Worm (Caenorhabditis elegans) whole organism, young adult: ENCODE measurements around the gene clec-185.

Experiments
- B0035.1 ChIP-seq: sonication (generic microtip); optimal IDR thresholded peaks from 2 replicates; lab custom pipeline; 2016; ENCODE audit warnings: missing genetic modification characterization, mild to moderate bottlenecking, missing compliant biosample characterization, missing genotype, missing genetic modification reagents
- B0261.1 ChIP-seq: sonication (generic microtip); optimal IDR thresholded peaks from 2 replicates; lab custom pipeline; 2016; ENCODE audit warnings: mild to moderate bottlenecking, missing genetic modification characterization, moderate library complexity, missing compliant biosample characterization
- B0336.3 ChIP-seq: fragments of 200-800 bp; sonication (Bioruptor generic); IDR thresholded peaks from 2 replicates; pipeline ENCODE4 v1.3.6; 2022; ENCODE audit warnings: missing genetic modification characterization, missing compliant biosample characterization
- T07F8.4 ChIP-seq: sonication (generic microtip); optimal IDR thresholded peaks from 2 replicates; lab custom pipeline; 2016; ENCODE audit warnings: mild to moderate bottlenecking, missing genetic modification characterization, moderate library complexity, missing compliant biosample characterization
- Y56A3A.18 ChIP-seq: fragments of 200-800 bp; sonication (Bioruptor generic); IDR thresholded peaks from 2 replicates; pipeline ENCODE4 v1.3.6; 2022; ENCODE audit warnings: missing genetic modification reagents, missing genetic modification characterization, missing compliant biosample characterization
- Y95B8A.8 ChIP-seq: fragments of 200-800 bp; sonication (Bioruptor generic); IDR thresholded peaks from 2 replicates; pipeline ENCODE4 v1.3.6; 2022; ENCODE audit warnings: missing genetic modification reagents, missing genetic modification characterization, missing compliant biosample characterization
- ZK185.1 ChIP-seq: sonication (generic microtip); optimal IDR thresholded peaks from 2 replicates; lab custom pipeline; 2016; ENCODE audit warnings: mild to moderate bottlenecking, missing genetic modification characterization, missing compliant biosample characterization; ENCODE audit not compliant: poor library complexity, severe bottlenecking
- aptf-3 ChIP-seq: fragments of 200-800 bp; sonication (Bioruptor generic); IDR thresholded peaks from 2 replicates; pipeline ENCODE4 v1.3.6; 2022; ENCODE audit warnings: missing genetic modification characterization, missing compliant biosample characterization
- ceh-27 ChIP-seq: fragments of 200-800 bp; sonication (Bioruptor generic); optimal IDR thresholded peaks from 2 replicates; lab custom pipeline; 2018; ENCODE audit warnings: mild to moderate bottlenecking, missing genetic modification characterization, moderate library complexity, missing compliant biosample characterization
- ceh-40 ChIP-seq: fragments of 200-800 bp; sonication (Bioruptor generic); IDR thresholded peaks from 2 replicates; pipeline ENCODE4 v1.3.6; 2022; ENCODE audit warnings: missing genetic modification characterization, missing compliant biosample characterization
- dpff-1 ChIP-seq: sonication (generic microtip); optimal IDR thresholded peaks from 2 replicates; lab custom pipeline; 2017; ENCODE audit warnings: mild to moderate bottlenecking, missing genetic modification characterization, missing compliant biosample characterization
- dpl-1 ChIP-seq: fragments of 150-350 bp; optimal IDR thresholded peaks from 2 replicates; lab custom pipeline; 2014; ENCODE audit warnings: missing biosample characterization, missing genetic modification reagents, missing genetic modification characterization
- egl-44 ChIP-seq: fragments of 200-800 bp; sonication (Bioruptor generic); IDR thresholded peaks from 2 replicates; pipeline ENCODE4 v1.3.6; 2022; ENCODE audit warnings: missing genetic modification reagents, missing genetic modification characterization, missing compliant biosample characterization
- egrh-3 ChIP-seq: fragments of 200-800 bp; sonication (Bioruptor generic); IDR thresholded peaks from 2 replicates; pipeline ENCODE4 v1.3.6; 2022; ENCODE audit warnings: missing genetic modification reagents, missing genetic modification characterization, missing compliant biosample characterization
- hlh-12 ChIP-seq: sonication (generic microtip); optimal IDR thresholded peaks from 2 replicates; lab custom pipeline; 2016; ENCODE audit warnings: missing genetic modification characterization, missing compliant biosample characterization
- hmg-20 ChIP-seq: fragments of 200-800 bp; sonication (Bioruptor generic); IDR thresholded peaks from 2 replicates; pipeline ENCODE4 v1.3.6; 2022; ENCODE audit warnings: missing genetic modification reagents, missing genetic modification characterization, missing compliant biosample characterization
- let-526 ChIP-seq: fragments of 200-800 bp; sonication (Bioruptor generic); IDR thresholded peaks from 2 replicates; pipeline ENCODE4 v1.3.6; 2022; ENCODE audit warnings: missing genetic modification reagents, missing genetic modification characterization, missing compliant biosample characterization
- let-607 ChIP-seq, 2 experiments: fragments of 200-800 bp in 1 of 2; sonication (Bioruptor generic) in 1 of 2; sonication (generic microtip) in 1 of 2; optimal IDR thresholded peaks; 2 replicates each; lab custom pipeline; 2016 to 2018; ENCODE audit warnings: mild to moderate bottlenecking in 2 of 2, missing compliant biosample characterization in 2 of 2, missing genetic modification characterization in 2 of 2, moderate library complexity in 2 of 2, missing genotype in 1 of 2
- madf-6 ChIP-seq: fragments of 200-800 bp; sonication (Bioruptor generic); IDR thresholded peaks from 2 replicates; pipeline ENCODE4 v1.3.6; 2022; ENCODE audit warnings: missing genetic modification reagents, missing genetic modification characterization, missing compliant biosample characterization
- mes-4 ChIP-seq: sonication (generic microtip); optimal IDR thresholded peaks from 2 replicates; lab custom pipeline; 2016; ENCODE audit warnings: missing genotype, missing genetic modification characterization, missing compliant biosample characterization
- nhr-27 ChIP-seq: fragments of 200-800 bp; sonication (Bioruptor generic); optimal IDR thresholded peaks from 2 replicates; lab custom pipeline; 2018; ENCODE audit warnings: mild to moderate bottlenecking, missing genetic modification characterization, moderate library complexity, missing compliant biosample characterization
- nhr-80 ChIP-seq: sonication (generic microtip); optimal IDR thresholded peaks from 2 replicates; lab custom pipeline; 2016; ENCODE audit warnings: missing genetic modification characterization, missing compliant biosample characterization
- pbrm-1 ChIP-seq: fragments of 200-800 bp; sonication (Bioruptor generic); IDR thresholded peaks from 2 replicates; pipeline ENCODE4 v1.3.6; 2022; ENCODE audit warnings: missing genetic modification reagents, missing genetic modification characterization, missing compliant biosample characterization
- sdz-38 ChIP-seq: sonication (generic microtip); optimal IDR thresholded peaks from 2 replicates; lab custom pipeline; 2016; ENCODE audit warnings: missing genotype, missing genetic modification characterization, missing compliant biosample characterization
- snpc-1.1 ChIP-seq: sonication (generic microtip); optimal IDR thresholded peaks from 2 replicates; lab custom pipeline; 2017; ENCODE audit warnings: missing genetic modification characterization, mild to moderate bottlenecking, missing compliant biosample characterization, antibody characterized with exemption, moderate library complexity, missing genotype, missing genetic modification reagents; ENCODE audit not compliant: insufficient read depth
- snpc-3.4 ChIP-seq: sonication (generic microtip); optimal IDR thresholded peaks from 2 replicates; lab custom pipeline; 2017; ENCODE audit warnings: missing genetic modification characterization, mild to moderate bottlenecking, missing compliant biosample characterization, antibody characterized with exemption, moderate library complexity, missing genotype, missing genetic modification reagents
- unc-62 ChIP-seq: fragments of 150-350 bp; optimal IDR thresholded peaks from 2 replicates; lab custom pipeline; 2014; ENCODE audit warnings: missing biosample characterization, missing genetic modification reagents, missing genetic modification characterization
- xnd-1 ChIP-seq: sonication (generic microtip); optimal IDR thresholded peaks from 2 replicates; lab custom pipeline; 2016; ENCODE audit warnings: missing genotype, missing genetic modification reagents, missing genetic modification characterization, missing compliant biosample characterization
- ztf-18 ChIP-seq: sonication (generic microtip); optimal IDR thresholded peaks from 2 replicates; lab custom pipeline; 2016; ENCODE audit warnings: missing genotype, mild to moderate bottlenecking, missing genetic modification characterization, missing compliant biosample characterization
- ztf-25 ChIP-seq: fragments of 200-800 bp; sonication (Bioruptor generic); IDR thresholded peaks from 2 replicates; pipeline ENCODE4 v1.3.6; 2022; ENCODE audit warnings: missing genetic modification reagents, missing genetic modification characterization, missing compliant biosample characterization
- ztf-28 ChIP-seq: fragments of 200-800 bp; sonication (Bioruptor generic); IDR thresholded peaks from 2 replicates; pipeline ENCODE4 v1.3.6; 2022; ENCODE audit warnings: missing genetic modification reagents, missing genetic modification characterization, missing compliant biosample characterization
- ztf-3 ChIP-seq: fragments of 200-800 bp; sonication (Bioruptor generic); optimal IDR thresholded peaks from 2 replicates; lab custom pipeline; 2018; ENCODE audit warnings: mild to moderate bottlenecking, missing genetic modification characterization, missing compliant biosample characterization
- ztf-6 ChIP-seq: fragments of 200-800 bp; sonication (Bioruptor generic); IDR thresholded peaks from 2 replicates; pipeline ENCODE4 v1.3.6; 2022; ENCODE audit warnings: missing genetic modification reagents, missing genetic modification characterization, missing compliant biosample characterization

clec-185 gene

DNA sequence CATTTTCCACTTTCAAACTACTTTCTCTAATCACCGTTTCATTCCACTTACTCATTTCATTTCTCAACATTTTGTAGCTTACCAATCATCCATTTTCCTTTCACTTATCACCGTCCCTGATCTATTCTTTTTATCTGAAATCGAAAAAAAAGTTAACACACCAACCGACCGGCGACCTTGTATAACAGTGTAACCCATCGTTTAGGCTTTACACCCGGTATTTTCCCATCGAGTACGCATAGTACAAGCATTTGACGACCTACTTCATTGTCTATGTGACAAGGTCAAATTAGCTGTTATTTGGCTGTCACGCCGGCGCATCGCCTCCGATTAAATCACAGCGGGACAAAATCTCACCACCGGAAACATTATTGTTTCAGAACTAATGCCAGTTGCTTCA lies 9.0 kb upstream of the clec-185 start:
- TF ChIP-seq hmg-20 (GFP tag; lab: Robert Waterston, UW) (no peak), let-526 (no peak), xnd-1 (tag; lab: Kevin White, UChicago) (no peak), ztf-28 (no peak), unc-62 (GFP tag; lab: Kevin White, UChicago) (no peak), T07F8.4 (no peak), snpc-3.4 (tag; lab: Kevin White, UChicago) (no peak), dpff-1 (tag; lab: Kevin White, UChicago) (no peak), Y95B8A.8 (GFP tag; lab: Robert Waterston, UW) (no peak), pbrm-1 (no peak), ztf-6 (GFP tag; lab: Robert Waterston, UW) (no peak), egrh-3 (no peak), ztf-3 (GFP tag; lab: Kevin White, UChicago) (no peak), mes-4 (tag; lab: Kevin White, UChicago) (no peak)

DNA sequence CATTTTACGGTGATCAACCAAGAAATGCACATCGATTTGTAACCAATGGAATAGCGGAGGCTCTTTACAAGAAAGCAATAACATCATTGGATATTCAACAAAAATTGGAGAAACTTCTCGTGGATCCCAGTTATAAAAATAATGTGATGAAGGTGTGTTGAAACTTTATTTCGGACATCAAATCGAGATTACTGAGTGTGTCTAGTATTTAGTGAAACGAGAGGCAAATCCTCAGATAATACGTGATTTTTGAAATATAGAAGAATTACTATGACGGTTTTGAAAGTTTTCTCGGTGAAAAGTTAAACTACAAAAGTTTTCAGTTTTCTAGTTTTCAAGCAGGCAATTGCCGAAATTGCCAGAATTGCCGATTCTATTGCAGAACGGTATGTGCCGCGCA lies 6.7 kb upstream of the clec-185 start:
- TF ChIP-seq ceh-27 (GFP tag; lab: Kevin White, UChicago) = no peak
- no peak for TF ChIP-seq egl-44 (GFP tag; lab: Robert Waterston, UW)
- TF ChIP-seq egrh-3 = no peak
- no peak for TF ChIP-seq ceh-40 (GFP tag; lab: Robert Waterston, UW)
- no peak for TF ChIP-seq madf-6
- TF ChIP-seq let-607 (tag; optimal IDR thresholded peaks at IDR 0.05; lab: Kevin White, UChicago) = no peak
- no peak for TF ChIP-seq snpc-1.1 (tag; lab: Kevin White, UChicago)
- no peak for TF ChIP-seq B0261.1 (tag; lab: Kevin White, UChicago)
- TF ChIP-seq let-526 = no peak
- no peak for TF ChIP-seq dpl-1 (GFP tag; lab: Kevin White, UChicago)

DNA sequence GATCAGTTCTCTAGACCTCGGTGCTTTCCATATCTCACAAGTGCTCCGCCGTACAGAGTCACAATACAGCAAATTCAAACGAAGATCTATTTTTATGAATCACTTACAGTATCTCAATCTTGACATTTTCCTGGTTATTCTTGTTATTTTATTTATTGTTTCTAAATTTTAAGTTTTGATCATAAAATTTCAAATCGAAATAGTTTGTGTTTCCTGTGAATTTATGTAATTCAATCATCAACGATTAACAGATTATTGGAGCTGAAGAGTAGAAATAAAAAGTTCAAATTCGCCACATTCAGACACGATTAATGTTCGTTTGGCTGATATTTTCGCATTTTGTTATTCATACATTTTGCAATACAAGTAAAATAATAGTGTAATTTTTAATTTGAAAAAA lies 6.1 kb upstream of the clec-185 start, which contains the start of gene clec-184:
Gene clec-184, plus strand, starts transcription at position 301 of the 400 bp plus-strand sequence.
- TF ChIP-seq B0336.3 (GFP tag; lab: Robert Waterston, UW) (no peak), sdz-38 (no peak), aptf-3 (no peak), nhr-27 (tag; lab: Kevin White, UChicago) (no peak), nhr-80 (tag; lab: Kevin White, UChicago) (no peak), dpff-1 (tag; lab: Kevin White, UChicago) (no peak), B0035.1 (no peak), Y56A3A.18 (GFP tag; lab: Robert Waterston, UW) (no peak), ztf-25 (GFP tag; lab: Robert Waterston, UW) (no peak), ZK185.1 (tag; lab: Kevin White, UChicago) (no peak), ztf-18 (tag; lab: Kevin White, UChicago) (no peak), snpc-3.4 (tag; lab: Kevin White, UChicago) (no peak)

DNA sequence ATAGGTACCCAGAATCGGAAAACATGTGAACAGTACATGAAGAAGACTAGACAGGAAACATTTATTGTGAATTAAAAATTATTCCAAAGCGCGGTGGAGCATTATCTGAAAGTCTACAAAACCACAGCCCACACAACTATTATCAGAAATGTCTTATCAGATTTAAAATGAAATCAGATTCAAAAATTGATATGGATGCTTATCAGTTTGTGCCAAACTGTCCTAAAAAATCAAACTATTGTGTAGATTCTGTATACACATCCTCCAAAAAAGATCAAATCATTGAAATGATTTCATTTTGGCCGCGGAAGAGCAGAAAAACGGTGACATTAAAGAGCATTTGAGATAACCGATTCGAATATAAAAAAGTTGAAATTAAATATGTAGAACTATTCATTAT lies 3.0 kb upstream of the clec-185 start, which contains the start of gene irg-4:
Gene irg-4, plus strand, starts transcription at position 392 of the 400 bp plus-strand sequence.
- TF ChIP-seq nhr-80 (tag; lab: Kevin White, UChicago) = peak; percentile 74
- no peak for TF ChIP-seq hlh-12 (tag; lab: Kevin White, UChicago)
- TF ChIP-seq, all 124 proteins: peak for 1
